Worm (Caenorhabditis elegans) whole organism, late embryonic: ENCODE measurements around the gene clec-59.

ENCODE experiments used
- ama-1 ChIP-seq: fragments of 150-350 bp; optimal IDR thresholded peaks from 2 replicates; lab custom pipeline; 2014
- ceh-24 ChIP-seq: sonication (generic microtip); optimal IDR thresholded peaks from 2 replicates; lab custom pipeline; 2016; ENCODE audit warnings: mild to moderate bottlenecking, missing genetic modification characterization, missing compliant biosample characterization
- ceh-34 ChIP-seq: sonication (generic microtip); optimal IDR thresholded peaks from 2 replicates; lab custom pipeline; 2016; ENCODE audit warnings: mild to moderate bottlenecking, missing genetic modification characterization, missing compliant biosample characterization
- ceh-6 ChIP-seq: fragments of 200-800 bp; sonication (Bioruptor generic); optimal IDR thresholded peaks from 2 replicates; lab custom pipeline; 2018; ENCODE audit warnings: mild to moderate bottlenecking, missing genetic modification characterization, missing compliant biosample characterization
- dve-1 ChIP-seq: sonication (generic microtip); optimal IDR thresholded peaks from 2 replicates; lab custom pipeline; 2017; ENCODE audit warnings: antibody characterized with exemption, mild to moderate bottlenecking, missing genetic modification characterization, missing compliant biosample characterization
- hlh-8 ChIP-seq: sonication (generic microtip); optimal IDR thresholded peaks from 2 replicates; lab custom pipeline; 2016; ENCODE audit warnings: missing genotype, missing genetic modification characterization, missing compliant biosample characterization
- mec-3 ChIP-seq: sonication (generic microtip); optimal IDR thresholded peaks from 2 replicates; lab custom pipeline; 2016; ENCODE audit warnings: borderline replicate concordance, missing genetic modification characterization, missing compliant biosample characterization
- nhr-11 ChIP-seq: fragments of 150-350 bp; optimal IDR thresholded peaks from 2 replicates; lab custom pipeline; 2014; ENCODE audit warnings: missing biosample characterization, missing genetic modification characterization
- pag-3 ChIP-seq: sonication (generic microtip); optimal IDR thresholded peaks from 2 replicates; lab custom pipeline; 2016; ENCODE audit warnings: missing compliant biosample characterization, missing genetic modification characterization, borderline replicate concordance
- pha-4 ChIP-seq: fragments of 150-350 bp; optimal IDR thresholded peaks from 2 replicates; lab custom pipeline; 2018; ENCODE audit warnings: missing biosample characterization, missing genetic modification reagents, missing genetic modification characterization
- pqm-1 ChIP-seq: sonication (generic microtip); optimal IDR thresholded peaks from 2 replicates; lab custom pipeline; 2016; ENCODE audit warnings: missing genetic modification characterization, missing compliant biosample characterization
- rnt-1 ChIP-seq: sonication (generic microtip); optimal IDR thresholded peaks from 2 replicates; lab custom pipeline; 2016; ENCODE audit warnings: missing genetic modification characterization, missing compliant biosample characterization
- sox-2 ChIP-seq: fragments of 200-800 bp; sonication (Bioruptor generic); IDR thresholded peaks from 2 replicates; pipeline ENCODE4 v1.3.6; 2022; ENCODE audit warnings: missing genetic modification reagents, missing genetic modification characterization, missing compliant biosample characterization

DNA sequence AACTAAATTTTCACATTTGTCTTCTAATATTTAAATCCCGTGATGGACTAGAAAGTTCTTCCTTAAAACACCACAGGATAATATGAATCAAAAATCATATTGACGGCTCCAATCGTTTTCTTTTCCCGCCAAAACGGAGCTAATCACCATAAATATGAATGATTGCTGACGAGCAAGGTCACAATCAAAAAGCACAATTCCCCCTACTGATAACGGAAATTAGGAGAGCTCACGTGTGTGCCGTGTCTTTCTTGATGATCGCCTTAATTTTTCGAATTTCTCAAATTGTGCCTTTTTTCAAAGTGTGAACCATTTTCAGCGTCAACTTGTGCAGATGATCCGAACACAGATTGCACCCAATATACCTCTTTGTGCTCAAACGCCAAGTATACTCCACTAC is 35.4 kb downstream of the clec-59 start:
- TF ChIP-seq pag-3 (tag; lab: Kevin White, UChicago) (no peak), sox-2 (GFP tag; lab: Robert Waterston, UW) (no peak), ama-1 (lab: Kevin White, UChicago) (no peak), pqm-1 (tag; lab: Kevin White, UChicago) (no peak), hlh-8 (tag; lab: Kevin White, UChicago) (no peak), dve-1 (tag; lab: Kevin White, UChicago) (no peak), pha-4 (no peak), ceh-6 (GFP tag; lab: Kevin White, UChicago) (no peak), ceh-24 (tag; lab: Kevin White, UChicago) (no peak), nhr-11 (tag; lab: Kevin White, UChicago) (no peak), mec-3 (tag; lab: Kevin White, UChicago) (no peak), ceh-34 (no peak), rnt-1 (no peak)
